Worm (Caenorhabditis elegans): ENCODE data around the gene irld-4.

The irld-4 gene

ce11 chrIV:14620543-14620942, 12.4 kb upstream of the irld-4 start (continued):
- peak in 1 of 6 experiments; percentile 20 for TF ChIP-seq elt-3 (tag; optimal IDR thresholded peaks at IDR 0.05)
- no peak for TF ChIP-seq sup-37 (GFP tag; optimal IDR thresholded peaks at IDR 0.05)
- TF ChIP-seq pag-3 (tag; optimal IDR thresholded peaks at IDR 0.05; ENCODE audit: borderline replicate concordance, insufficient read depth), result no peak
- no peak for TF ChIP-seq aha-1 (tag; optimal IDR thresholded peaks at IDR 0.05)
- no peak for TF ChIP-seq vab-15 (tag; optimal IDR thresholded peaks at IDR 0.05)
- TF ChIP-seq fkh-4 (tag; optimal IDR thresholded peaks at IDR 0.05; ENCODE audit: borderline replicate concordance), result no peak
- TF ChIP-seq F16B12.6 (tag; optimal IDR thresholded peaks at IDR 0.05), result no peak
- no peak for TF ChIP-seq aly-2 (tag; optimal IDR thresholded peaks at IDR 0.05)
- no peak for TF ChIP-seq egl-13 (tag; optimal IDR thresholded peaks at IDR 0.05)
- TF ChIP-seq C34B4.2 (tag; optimal IDR thresholded peaks at IDR 0.05), result no peak
- TF ChIP-seq ces-1 (GFP tag; optimal IDR thresholded peaks at IDR 0.05), result no peak
- TF ChIP-seq lin-13 (GFP tag; optimal IDR thresholded peaks at IDR 0.05), result no peak
- peak; percentile 42 for TF ChIP-seq nhr-19 (GFP tag; conservative IDR thresholded peaks at IDR 0.05)
- no peak for TF ChIP-seq egl-27 (tag; optimal IDR thresholded peaks at IDR 0.05)
- peak; percentile 49 to 60 for TF ChIP-seq efl-1 (optimal IDR thresholded peaks at IDR 0.05)
- TF ChIP-seq efl-1 (GFP tag; optimal IDR thresholded peaks at IDR 0.05 in 1 of 2), result peak in 1 of 2 experiments; percentile 6
- no peak for TF ChIP-seq unc-98 (GFP tag; IDR thresholded peaks at IDR 0.05)
- no peak for TF ChIP-seq irx-1 (tag; optimal IDR thresholded peaks at IDR 0.05)
- TF ChIP-seq zag-1 (tag; optimal IDR thresholded peaks at IDR 0.05), result no peak
- no peak for TF ChIP-seq nhr-76 (tag; optimal IDR thresholded peaks at IDR 0.05)
- TF ChIP-seq blmp-1 (tag; optimal IDR thresholded peaks at IDR 0.05), result no peak
- no peak for TF ChIP-seq hlh-4 (tag; optimal IDR thresholded peaks at IDR 0.05)
- no peak for TF ChIP-seq C16A3.4 (tag; optimal IDR thresholded peaks at IDR 0.05)
- no peak for TF ChIP-seq unc-62 (GFP tag; optimal IDR thresholded peaks at IDR 0.05)
- TF ChIP-seq elt-2 (tag; optimal IDR thresholded peaks at IDR 0.05), result no peak
- no peak for TF ChIP-seq isw-1 (GFP tag; IDR thresholded peaks at IDR 0.05)
- no peak for TF ChIP-seq ztf-11 (tag; optimal IDR thresholded peaks at IDR 0.05)
- TF ChIP-seq lin-14 (GFP tag; optimal IDR thresholded peaks at IDR 0.05), result peak; percentile 86
- TF ChIP-seq pax-3 (tag; optimal IDR thresholded peaks at IDR 0.05), result no peak
- no peak for TF ChIP-seq lir-3 (tag; optimal IDR thresholded peaks at IDR 0.05; ENCODE audit: poor library complexity)
- TF ChIP-seq lsy-2 (tag; optimal IDR thresholded peaks at IDR 0.05), result peak; percentile 48 to 63
- no peak for TF ChIP-seq nhr-12 (tag; optimal IDR thresholded peaks at IDR 0.05)
- no peak for TF ChIP-seq hpl-2 (GFP tag; optimal IDR thresholded peaks at IDR 0.05)
- TF ChIP-seq nhr-85 (tag), result no peak
- peak in 2 of 3 experiments; percentile 43 to 81 for TF ChIP-seq ceh-82 (tag; optimal IDR thresholded peaks at IDR 0.05)

- TF ChIP-seq egl-13 (tag; optimal IDR thresholded peaks at IDR 0.05) (no peak), nhr-84 (tag; optimal IDR thresholded peaks at IDR 0.05) (no peak), unc-130 (tag; optimal IDR thresholded peaks at IDR 0.05) (no peak), pax-3 (tag; optimal IDR thresholded peaks at IDR 0.05) (peak; percentile 54), C04F5.9 (tag; optimal IDR thresholded peaks at IDR 0.05) (no peak), ceh-82 (tag; optimal IDR thresholded peaks at IDR 0.05) (no peak), unc-62 (GFP tag; optimal IDR thresholded peaks at IDR 0.05) (no peak), zag-1 (tag; optimal IDR thresholded peaks at IDR 0.05) (no peak), ceh-90 (tag; optimal IDR thresholded peaks at IDR 0.05) (no peak), nhr-11 (tag; optimal IDR thresholded peaks at IDR 0.05) (no peak), lin-14 (GFP tag; optimal IDR thresholded peaks at IDR 0.05) (peak; percentile 2), fkh-8 (tag; optimal IDR thresholded peaks at IDR 0.05) (peak; percentile 81), snu-23 (GFP tag; optimal IDR thresholded peaks at IDR 0.05) (no peak), zip-4 (GFP tag; optimal IDR thresholded peaks at IDR 0.05) (no peak), mab-9 (GFP tag; IDR thresholded peaks at IDR 0.05) (no peak), ceh-8 (GFP tag; optimal IDR thresholded peaks at IDR 0.05) (peak; percentile 44), C34B4.2 (tag; optimal IDR thresholded peaks at IDR 0.05) (no peak), F16B12.6 (tag; optimal IDR thresholded peaks at IDR 0.05) (no peak), lin-39 (tag; optimal IDR thresholded peaks at IDR 0.05) (no peak), nhr-28 (tag; optimal IDR thresholded peaks at IDR 0.05) (no peak), dsc-1 (tag; optimal IDR thresholded peaks at IDR 0.05) (peak; percentile 72), nhr-47 (tag; optimal IDR thresholded peaks at IDR 0.05) (peak; percentile 33), unc-98 (GFP tag; IDR thresholded peaks at IDR 0.05) (no peak), tbx-2 (tag; optimal IDR thresholded peaks at IDR 0.05) (no peak), nhr-77 (tag; optimal IDR thresholded peaks at IDR 0.05) (no peak), dpl-1 (GFP tag; optimal IDR thresholded peaks at IDR 0.05) (no peak), lsy-2 (tag; optimal IDR thresholded peaks at IDR 0.05) (no peak), irx-1 (tag; optimal IDR thresholded peaks at IDR 0.05) (no peak), elt-3 (tag; optimal IDR thresholded peaks at IDR 0.05) (no peak)
Measured at ce11 chrIV:14621117-14621516, 11.8 kb upstream of the irld-4 start.

Measured in whole organism, L1 larva.